Fruit fly (Drosophila melanogaster): Measurements from ENCODE around the gene mtgo.

mtgo gene

DNA sequence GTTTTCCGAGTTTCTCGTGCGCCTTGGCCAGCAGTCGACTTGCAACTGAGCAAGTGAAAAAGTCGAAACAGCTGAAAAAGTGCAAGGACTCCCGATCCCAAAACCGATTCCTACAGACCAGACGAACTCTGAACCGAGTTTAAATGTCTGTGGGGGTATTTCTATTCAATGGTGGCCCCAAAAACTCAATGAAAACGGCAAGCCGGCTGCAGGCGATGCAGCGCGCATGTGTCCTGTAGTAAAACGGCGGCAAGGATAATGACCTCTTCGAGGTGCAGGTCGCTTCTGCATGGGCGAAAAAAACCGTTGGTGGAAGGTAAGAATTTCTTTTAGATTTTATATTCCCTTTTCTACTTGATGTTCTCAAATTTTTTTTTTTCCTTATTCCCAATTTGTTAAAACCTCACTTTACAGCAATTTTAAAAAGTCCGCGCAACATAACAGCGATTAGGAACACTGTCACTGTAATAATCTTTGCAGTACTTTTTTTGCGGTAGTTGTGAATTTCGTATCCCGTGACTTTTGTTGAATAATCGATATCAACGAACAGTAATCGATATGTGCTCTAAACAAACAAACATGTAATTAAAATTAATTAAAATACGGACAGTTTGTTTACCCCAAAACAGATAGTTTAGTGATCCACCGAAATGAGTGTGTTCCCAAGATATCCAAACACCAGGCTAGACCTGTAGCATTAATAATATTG is 132.0 kb downstream of the mtgo start, which contains the start of the genes Trpgamma and her (continued):
- peak; percentile 70; the same call in 2 of the 3 replicates for TF ChIP-seq mld (GFP tag; IDR thresholded peaks at IDR 0.05; ENCODE audit: partially characterized antibody)
- TF ChIP-seq YL-1 (GFP tag; optimal IDR thresholded peaks at IDR 0.05): peak; percentile 56
- no peak for TF ChIP-seq fd64A (GFP tag; optimal IDR thresholded peaks at IDR 0.05)
- no peak for TF ChIP-seq sim (GFP tag; IDR thresholded peaks at IDR 0.05)
- no peak for TF ChIP-seq CG14050 (GFP tag; IDR thresholded peaks at IDR 0.05)
- no peak for TF ChIP-seq ems (GFP tag; optimal IDR thresholded peaks at IDR 0.05)
- TF ChIP-seq otp (GFP tag; IDR thresholded peaks at IDR 0.05): no peak
- no peak for TF ChIP-seq CG4328 (GFP tag; optimal IDR thresholded peaks at IDR 0.05)
- no peak for TF ChIP-seq CrebB (tag; optimal IDR thresholded peaks at IDR 0.05)
- TF ChIP-seq CG17912 (GFP tag; optimal IDR thresholded peaks at IDR 0.05): no peak
- no peak for TF ChIP-seq CG11723 (GFP tag; optimal IDR thresholded peaks at IDR 0.05)
- TF ChIP-seq CG9876 (GFP tag; optimal IDR thresholded peaks at IDR 0.05): no peak
- no peak for TF ChIP-seq Aef1 (GFP tag; IDR thresholded peaks at IDR 0.05)
- TF ChIP-seq CG13287 (GFP tag; IDR thresholded peaks at IDR 0.05; ENCODE audit: partially characterized antibody): peak; percentile 97
- TF ChIP-seq lab (GFP tag; optimal IDR thresholded peaks at IDR 0.05): no peak
- peak; percentile 93 for TF ChIP-seq unc-4 (GFP tag; IDR thresholded peaks at IDR 0.05; ENCODE audit: partially characterized antibody)
- peak; percentile 65 for TF ChIP-seq CG12659 (GFP tag; optimal IDR thresholded peaks at IDR 0.05)
- TF ChIP-seq kni (GFP tag; optimal IDR thresholded peaks at IDR 0.05): no peak
- TF ChIP-seq Six4 (GFP tag; optimal IDR thresholded peaks at IDR 0.05): no peak
- TF ChIP-seq CG15269 (tag; optimal IDR thresholded peaks at IDR 0.05): no peak
- TF ChIP-seq shn (GFP tag; optimal IDR thresholded peaks at IDR 0.05): no peak
- TF ChIP-seq sisA (GFP tag; IDR thresholded peaks at IDR 0.05): no peak
- TF ChIP-seq Poxn (GFP tag; IDR thresholded peaks at IDR 0.05): no peak
- TF ChIP-seq CG15073 (GFP tag; optimal IDR thresholded peaks at IDR 0.05): no peak
- TF ChIP-seq CG18476 (GFP tag; optimal IDR thresholded peaks at IDR 0.05): no peak
- TF ChIP-seq CHES-1-like (GFP tag; optimal IDR thresholded peaks at IDR 0.05): peak; percentile 25
- no peak for TF ChIP-seq CG3281 (GFP tag; optimal IDR thresholded peaks at IDR 0.05)
- no peak for TF ChIP-seq CG43689 (GFP tag; IDR thresholded peaks at IDR 0.05)
- no peak for TF ChIP-seq nom (GFP tag; optimal IDR thresholded peaks at IDR 0.05)
- TF ChIP-seq Adf1 (GFP tag; IDR thresholded peaks at IDR 0.05): no peak
- no peak for TF ChIP-seq klu (GFP tag; IDR thresholded peaks at IDR 0.05)
- no peak for TF ChIP-seq Chrac-16 (GFP tag; optimal IDR thresholded peaks at IDR 0.05)
- no peak for TF ChIP-seq CG1529 (GFP tag; optimal IDR thresholded peaks at IDR 0.05)
- TF ChIP-seq CG9817 (tag; optimal IDR thresholded peaks at IDR 0.05): no peak
- no peak for TF ChIP-seq crp (GFP tag; optimal IDR thresholded peaks at IDR 0.05)
- TF ChIP-seq CG7556 (GFP tag; optimal IDR thresholded peaks at IDR 0.05): no peak
- TF ChIP-seq Dbx (GFP tag; IDR thresholded peaks at IDR 0.05): no peak
- 0 out of 2 replicates have a peak, but pooled peaks have one; percentile 46 for TF ChIP-seq vvl (GFP tag; IDR thresholded peaks at IDR 0.05)
- no peak for TF ChIP-seq Gsc (GFP tag; IDR thresholded peaks at IDR 0.05)
- TF ChIP-seq twi (tag; optimal IDR thresholded peaks at IDR 0.05): no peak
- no peak for TF ChIP-seq Deaf1 (tag; optimal IDR thresholded peaks at IDR 0.05)
- peak; percentile 90 for TF ChIP-seq CG6791 (GFP tag; IDR thresholded peaks at IDR 0.05; ENCODE audit: partially characterized antibody)
- TF ChIP-seq Camta (GFP tag; optimal IDR thresholded peaks at IDR 0.05): no peak
- no peak for TF ChIP-seq ERR (GFP tag; optimal IDR thresholded peaks at IDR 0.05)
- TF ChIP-seq Lim3 (GFP tag; IDR thresholded peaks at IDR 0.05): no peak
- TF ChIP-seq CG11695 (GFP tag; IDR thresholded peaks at IDR 0.05): no peak
- TF ChIP-seq BEAF-32 (GFP tag; optimal IDR thresholded peaks at IDR 0.05): peak; percentile 90
- no peak for TF ChIP-seq Dfd (GFP tag; optimal IDR thresholded peaks at IDR 0.05)
- peak; percentile 21 for TF ChIP-seq unpg (GFP tag; optimal IDR thresholded peaks at IDR 0.05)
- no peak for TF ChIP-seq Hr39 (optimal IDR thresholded peaks at IDR 0.05)

All from whole organism, embryonic.